Worm (Caenorhabditis elegans) whole organism, L2 larva: Measurements from ENCODE around the gene C18H7.4.

Experiments
- aly-2 ChIP-seq: fragments of 150-350 bp; optimal IDR thresholded peaks from 2 replicates; lab custom pipeline; 2014; ENCODE audit warnings: missing biosample characterization, missing genetic modification characterization
- skn-1 ChIP-seq: sonication (generic microtip); optimal IDR thresholded peaks from 2 replicates; lab custom pipeline; 2017; ENCODE audit warnings: missing biosample characterization, missing genetic modification characterization
- snpc-4 ChIP-seq: fragments of 150-350 bp; optimal IDR thresholded peaks from 2 replicates; lab custom pipeline; 2014; ENCODE audit warnings: missing biosample characterization, missing genetic modification characterization
- ztf-11 ChIP-seq: sonication (generic microtip); optimal IDR thresholded peaks from 2 replicates; lab custom pipeline; 2017; ENCODE audit warnings: missing biosample characterization, missing genetic modification characterization

- TF ChIP-seq skn-1 (tag; lab: Kevin White, UChicago) (no peak), snpc-4 (tag; lab: Kevin White, UChicago) (no peak), aly-2 (tag; lab: Kevin White, UChicago) (no peak), ztf-11 (tag; lab: Kevin White, UChicago) (no peak)
Observed at ce11 chrIV:631869-632268, 38.7 kb downstream of the C18H7.4 start.
